Worm (Caenorhabditis elegans) whole organism, late embryonic: Measurements from ENCODE around the gene F44F4.9.

ENCODE experiments used
- C08G9.2 ChIP-seq: sonication (generic microtip); optimal IDR thresholded peaks from 2 replicates; lab custom pipeline; 2016; ENCODE audit warnings: mild to moderate bottlenecking, missing genetic modification characterization, moderate library complexity, missing compliant biosample characterization
- C38D4.7 ChIP-seq: fragments of 200-800 bp; sonication (Bioruptor generic); optimal IDR thresholded peaks from 2 replicates; lab custom pipeline; 2018; ENCODE audit warnings: mild to moderate bottlenecking, missing genetic modification characterization, moderate library complexity, missing compliant biosample characterization
- T23F11.4 ChIP-seq: fragments of 200-800 bp; sonication (Bioruptor generic); optimal IDR thresholded peaks from 2 replicates; lab custom pipeline; 2018; ENCODE audit warnings: mild to moderate bottlenecking, missing genetic modification characterization, missing compliant biosample characterization
- Y22D7AL.16 ChIP-seq: sonication (generic microtip); optimal IDR thresholded peaks from 2 replicates; lab custom pipeline; 2016; ENCODE audit warnings: missing genetic modification characterization, missing compliant biosample characterization
- ama-1 ChIP-seq: fragments of 150-350 bp; optimal IDR thresholded peaks from 2 replicates; lab custom pipeline; 2014
- ceh-14 ChIP-seq: sonication (generic microtip); optimal IDR thresholded peaks from 2 replicates; lab custom pipeline; 2016; ENCODE audit warnings: missing genotype, missing genetic modification characterization, missing compliant biosample characterization
- ceh-24 ChIP-seq: sonication (generic microtip); optimal IDR thresholded peaks from 2 replicates; lab custom pipeline; 2016; ENCODE audit warnings: mild to moderate bottlenecking, missing genetic modification characterization, missing compliant biosample characterization
- ceh-30 ChIP-seq: fragments of 150-350 bp; optimal IDR thresholded peaks from 2 replicates; lab custom pipeline; 2014; ENCODE audit warnings: missing biosample characterization, missing genetic modification characterization
- ceh-34 ChIP-seq: sonication (generic microtip); optimal IDR thresholded peaks from 2 replicates; lab custom pipeline; 2016; ENCODE audit warnings: mild to moderate bottlenecking, missing genetic modification characterization, missing compliant biosample characterization
- ceh-45 ChIP-seq: fragments of 200-800 bp; sonication (Bioruptor generic); IDR thresholded peaks from 2 replicates; pipeline ENCODE4 v1.3.6; 2022; ENCODE audit warnings: missing genetic modification reagents, missing genetic modification characterization, missing compliant biosample characterization
- ceh-48 ChIP-seq: sonication (generic microtip); optimal IDR thresholded peaks from 2 replicates; lab custom pipeline; 2016; ENCODE audit warnings: missing genetic modification characterization, inconsistent platforms, missing compliant biosample characterization
- ceh-6 ChIP-seq: fragments of 200-800 bp; sonication (Bioruptor generic); optimal IDR thresholded peaks from 2 replicates; lab custom pipeline; 2018; ENCODE audit warnings: mild to moderate bottlenecking, missing genetic modification characterization, missing compliant biosample characterization
- dmd-4 ChIP-seq: sonication (generic microtip); optimal IDR thresholded peaks from 2 replicates; lab custom pipeline; 2016; ENCODE audit warnings: borderline replicate concordance, missing genetic modification characterization, missing compliant biosample characterization
- dve-1 ChIP-seq: sonication (generic microtip); optimal IDR thresholded peaks from 2 replicates; lab custom pipeline; 2017; ENCODE audit warnings: antibody characterized with exemption, mild to moderate bottlenecking, missing genetic modification characterization, missing compliant biosample characterization
- elt-2 ChIP-seq: sonication (generic microtip); optimal IDR thresholded peaks from 2 replicates; lab custom pipeline; 2016; ENCODE audit warnings: missing genetic modification reagents, missing genetic modification characterization, missing compliant biosample characterization
- elt-4 ChIP-seq: sonication (generic microtip); optimal IDR thresholded peaks from 2 replicates; lab custom pipeline; 2016; ENCODE audit warnings: missing genetic modification characterization, missing compliant biosample characterization
- ets-4 ChIP-seq: sonication (generic microtip); optimal IDR thresholded peaks from 2 replicates; lab custom pipeline; 2016; ENCODE audit warnings: missing genetic modification characterization, missing compliant biosample characterization
- eyg-1 ChIP-seq: sonication (generic microtip); optimal IDR thresholded peaks from 2 replicates; lab custom pipeline; 2016; ENCODE audit warnings: missing genotype, missing genetic modification characterization, missing compliant biosample characterization
- fkh-10 ChIP-seq: fragments of 150-350 bp; optimal IDR thresholded peaks from 2 replicates; lab custom pipeline; 2014; ENCODE audit warnings: missing biosample characterization, missing genetic modification reagents, missing genetic modification characterization
- fkh-6 ChIP-seq: sonication (generic microtip); optimal IDR thresholded peaks from 2 replicates; lab custom pipeline; 2016; ENCODE audit warnings: missing genetic modification characterization, missing compliant biosample characterization
- hlh-15 ChIP-seq: sonication (generic microtip); optimal IDR thresholded peaks from 2 replicates; lab custom pipeline; 2016; ENCODE audit warnings: missing genetic modification characterization, missing compliant biosample characterization
- hlh-6 ChIP-seq: sonication (generic microtip); optimal IDR thresholded peaks from 2 replicates; lab custom pipeline; 2016; ENCODE audit warnings: missing genotype, missing genetic modification characterization, missing compliant biosample characterization
- lim-6 ChIP-seq: sonication (generic microtip); optimal IDR thresholded peaks from 2 replicates; lab custom pipeline; 2016; ENCODE audit warnings: missing genetic modification characterization, missing compliant biosample characterization
- lin-11 ChIP-seq: fragments of 200-800 bp; sonication (Bioruptor generic); optimal IDR thresholded peaks from 2 replicates; lab custom pipeline; 2018; ENCODE audit warnings: mild to moderate bottlenecking, missing genetic modification characterization, missing compliant biosample characterization
- madf-2 ChIP-seq: sonication (generic microtip); optimal IDR thresholded peaks from 2 replicates; lab custom pipeline; 2017; ENCODE audit warnings: missing genetic modification characterization, missing compliant biosample characterization
- nfya-1 ChIP-seq: sonication (generic microtip); optimal IDR thresholded peaks from 2 replicates; lab custom pipeline; 2017; ENCODE audit warnings: missing genetic modification characterization, mild to moderate bottlenecking, missing compliant biosample characterization, antibody characterized with exemption, moderate library complexity
- odd-2 ChIP-seq: sonication (generic microtip); optimal IDR thresholded peaks from 2 replicates; lab custom pipeline; 2017; ENCODE audit warnings: antibody characterized with exemption, mild to moderate bottlenecking, missing genetic modification characterization, missing compliant biosample characterization
- pax-1 ChIP-seq: fragments of 150-350 bp; optimal IDR thresholded peaks from 2 replicates; lab custom pipeline; 2014; ENCODE audit warnings: missing biosample characterization, missing genetic modification characterization
- pha-4 ChIP-seq: fragments of 150-350 bp; optimal IDR thresholded peaks from 2 replicates; lab custom pipeline; 2018; ENCODE audit warnings: missing biosample characterization, missing genetic modification reagents, missing genetic modification characterization
- pros-1 ChIP-seq: fragments of 150-350 bp; optimal IDR thresholded peaks from 2 replicates; lab custom pipeline; 2014; ENCODE audit warnings: missing biosample characterization, missing genetic modification reagents, missing genetic modification characterization
- rnt-1 ChIP-seq: sonication (generic microtip); optimal IDR thresholded peaks from 2 replicates; lab custom pipeline; 2016; ENCODE audit warnings: missing genetic modification characterization, missing compliant biosample characterization
- sdc-2 ChIP-seq: sonication (generic microtip); optimal IDR thresholded peaks from 2 replicates; lab custom pipeline; 2016; ENCODE audit warnings: missing genotype, missing genetic modification characterization, missing compliant biosample characterization
- sox-2 ChIP-seq: fragments of 200-800 bp; sonication (Bioruptor generic); IDR thresholded peaks from 2 replicates; pipeline ENCODE4 v1.3.6; 2022; ENCODE audit warnings: missing genetic modification reagents, missing genetic modification characterization, missing compliant biosample characterization
- sox-4 ChIP-seq: sonication (generic microtip); optimal IDR thresholded peaks from 2 replicates; lab custom pipeline; 2017; ENCODE audit warnings: mild to moderate bottlenecking, missing genetic modification characterization, inconsistent platforms, missing compliant biosample characterization
- syd-9 ChIP-seq: sonication (generic microtip); optimal IDR thresholded peaks from 2 replicates; lab custom pipeline; 2016; ENCODE audit warnings: mild to moderate bottlenecking, missing genetic modification characterization, moderate library complexity, missing compliant biosample characterization
- tbx-2 ChIP-seq: sonication (generic microtip); optimal IDR thresholded peaks from 2 replicates; lab custom pipeline; 2016; ENCODE audit warnings: missing genetic modification characterization, missing compliant biosample characterization
- tbx-7 ChIP-seq: sonication (generic microtip); optimal IDR thresholded peaks from 2 replicates; lab custom pipeline; 2016; ENCODE audit warnings: missing genotype, missing genetic modification characterization, missing compliant biosample characterization
- ttx-3 ChIP-seq: sonication (generic microtip); optimal IDR thresholded peaks from 2 replicates; lab custom pipeline; 2016; ENCODE audit warnings: missing genetic modification reagents, missing genetic modification characterization, missing compliant biosample characterization
- unc-3 ChIP-seq, 2 experiments: fragments of 200-800 bp in 1 of 2; sonication (Bioruptor generic) in 1 of 2; sonication (generic microtip) in 1 of 2; conservative IDR thresholded peaks in 1 of 2; optimal IDR thresholded peaks in 1 of 2; 2 replicates each; pipeline versions ENCODE4 v1.3.6 to Lab custom; 2016 to 2022; ENCODE audit warnings: missing compliant biosample characterization in 2 of 2, missing genetic modification characterization in 2 of 2, missing genetic modification reagents in 1 of 2
- unc-42 ChIP-seq: sonication (generic microtip); optimal IDR thresholded peaks from 2 replicates; lab custom pipeline; 2016; ENCODE audit warnings: missing genotype, missing genetic modification characterization, missing compliant biosample characterization
- unc-86 ChIP-seq: sonication (generic microtip); optimal IDR thresholded peaks from 2 replicates; lab custom pipeline; 2016; ENCODE audit warnings: missing genetic modification characterization, missing compliant biosample characterization
- zip-5 ChIP-seq: sonication (generic microtip); optimal IDR thresholded peaks from 2 replicates; lab custom pipeline; 2016; ENCODE audit warnings: missing genetic modification characterization, missing compliant biosample characterization

The F44F4.9 gene

DNA sequence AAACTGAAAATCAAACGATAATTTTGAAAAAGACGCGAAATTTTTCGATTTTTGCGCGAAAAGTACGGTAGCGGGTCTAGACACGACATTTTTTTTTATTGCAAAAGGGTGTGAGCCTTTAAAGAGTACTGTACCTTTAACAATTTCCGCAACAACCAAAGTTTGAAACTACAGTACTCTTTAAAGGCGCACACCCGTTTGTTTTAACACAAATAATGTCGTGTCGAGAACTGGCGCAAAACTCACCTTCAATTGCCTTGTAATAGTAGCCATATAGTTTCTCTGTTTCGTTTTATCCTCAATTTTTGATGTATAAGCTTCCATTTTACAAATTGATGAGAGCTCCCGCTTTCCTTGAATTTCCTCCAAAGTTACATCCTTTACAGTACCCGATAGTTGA lies 30.4 kb downstream of the F44F4.9 start:
- TF ChIP-seq rnt-1: no peak
- no peak for TF ChIP-seq madf-2 (tag; lab: Kevin White, UChicago)
- TF ChIP-seq ceh-48 (tag; lab: Kevin White, UChicago): no peak
- TF ChIP-seq zip-5 (tag; lab: Kevin White, UChicago): no peak
- no peak for TF ChIP-seq unc-42 (tag; lab: Kevin White, UChicago)
- no peak for TF ChIP-seq nfya-1 (tag; lab: Kevin White, UChicago)
- no peak for TF ChIP-seq pha-4
- TF ChIP-seq, all 69 proteins: peak for 0

DNA sequence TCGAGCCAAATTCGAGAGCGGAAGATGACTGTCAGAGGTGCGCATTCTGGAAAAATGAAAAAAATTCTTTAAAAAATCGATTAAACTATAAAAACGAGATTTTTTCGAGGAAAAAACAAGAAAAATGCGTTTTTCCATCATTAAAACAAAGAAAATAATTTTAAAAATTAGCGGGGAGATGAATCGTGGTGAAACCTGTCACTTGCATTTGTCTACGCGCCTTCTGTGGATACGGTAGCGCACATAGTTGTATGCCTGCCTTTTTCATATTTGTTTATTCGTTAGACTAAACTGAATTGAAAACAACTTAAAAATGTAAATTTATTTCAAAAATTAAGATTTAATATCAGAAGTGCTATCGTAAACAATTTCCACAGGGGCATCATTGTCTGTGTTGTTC lies 31.2 kb downstream of the F44F4.9 start, which contains the start of gene egg-3:
TSS of gene egg-3 (minus strand) at position 46 of the 400 bp plus-strand sequence.
- TF ChIP-seq lin-11 (tag; lab: Kevin White, UChicago): no peak
- no peak for TF ChIP-seq eyg-1 (tag; lab: Kevin White, UChicago)
- no peak for TF ChIP-seq ceh-6 (GFP tag; lab: Kevin White, UChicago)
- no peak for TF ChIP-seq pax-1 (tag; lab: Kevin White, UChicago)
- no peak for TF ChIP-seq dve-1 (tag; lab: Kevin White, UChicago)

DNA sequence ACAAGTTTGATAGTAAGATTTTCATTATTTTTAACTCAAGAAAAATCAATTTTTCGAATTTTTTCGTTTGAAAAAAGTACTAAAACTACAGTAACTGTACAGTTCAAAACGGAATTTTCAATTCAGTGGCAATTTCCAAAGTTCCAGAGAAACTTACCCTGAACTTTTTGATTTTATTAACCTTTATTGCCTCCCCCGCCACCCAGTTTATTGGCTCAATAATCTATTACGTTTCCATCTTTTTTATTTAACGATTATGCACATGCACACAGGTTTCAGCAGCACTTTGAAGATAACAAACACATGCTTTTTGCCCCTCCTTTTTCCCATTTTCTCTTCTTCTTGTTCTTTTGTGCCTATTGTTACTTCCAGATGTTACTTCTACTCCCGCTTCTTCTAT lies 35.0 kb downstream of the F44F4.9 start, which contains the start of gene lurp-1:
TSS of gene lurp-1 (plus strand) at position 301 of the 400 bp plus-strand sequence.
- no peak for TF ChIP-seq C08G9.2 (tag; lab: Kevin White, UChicago)
- TF ChIP-seq ceh-6 (GFP tag; lab: Kevin White, UChicago): no peak
- no peak for TF ChIP-seq lim-6
- TF ChIP-seq madf-2 (tag; lab: Kevin White, UChicago): no peak
- TF ChIP-seq lin-11 (tag; lab: Kevin White, UChicago): no peak
- TF ChIP-seq sox-4 (tag; lab: Kevin White, UChicago): no peak
- no peak for TF ChIP-seq T23F11.4 (GFP tag; lab: Kevin White, UChicago)
- no peak for TF ChIP-seq pros-1 (tag; lab: Kevin White, UChicago)

DNA sequence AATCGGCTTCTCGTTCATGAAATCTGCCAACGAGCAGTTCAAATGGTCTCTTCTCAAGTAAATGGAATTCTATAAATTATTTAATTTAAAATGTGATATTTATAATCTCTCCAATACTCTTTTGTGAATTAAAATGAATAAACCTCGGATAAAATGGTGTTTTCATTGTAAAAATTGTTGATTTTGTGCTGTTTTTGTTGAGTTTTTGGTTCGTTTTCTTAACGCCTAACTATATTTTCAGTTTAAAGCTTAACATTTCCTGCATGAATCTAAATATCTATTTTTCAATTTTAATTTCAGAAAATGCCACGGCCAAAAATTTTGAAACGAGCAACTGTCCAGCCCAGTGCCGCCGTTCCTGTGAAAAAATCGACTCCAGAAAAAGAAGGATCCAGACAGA lies 42.0 kb downstream of the F44F4.9 start, which contains the start of gene orc-2:
TSS of gene orc-2 (plus strand) at position 301 of the 400 bp plus-strand sequence.
- TF ChIP-seq fkh-6 (tag; lab: Kevin White, UChicago) (no peak), dve-1 (tag; lab: Kevin White, UChicago) (no peak), ceh-14 (tag; lab: Kevin White, UChicago) (no peak), C38D4.7 (GFP tag; lab: Kevin White, UChicago) (no peak), ama-1 (lab: Kevin White, UChicago) (no peak), T23F11.4 (GFP tag; lab: Kevin White, UChicago) (no peak), syd-9 (tag; lab: Kevin White, UChicago) (no peak), lim-6 (no peak)

DNA sequence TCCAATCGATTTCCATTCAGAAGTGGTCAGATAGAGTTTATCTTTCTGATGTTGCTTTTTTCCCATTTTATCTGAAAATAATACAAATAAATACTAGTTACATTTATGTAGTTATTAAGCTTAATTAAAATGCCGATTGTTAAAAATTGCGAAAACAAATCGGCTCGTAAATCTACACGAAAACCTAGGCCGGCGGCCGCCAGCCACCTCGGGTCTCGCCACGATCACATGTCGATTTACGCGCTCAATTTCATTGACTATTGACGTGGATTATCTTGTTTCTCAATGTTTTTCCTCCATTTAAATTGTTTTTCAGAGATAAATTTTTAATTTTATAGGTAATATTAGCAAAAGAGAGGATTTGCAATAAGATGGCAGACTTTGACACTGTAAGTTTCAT lies 43.1 kb downstream of the F44F4.9 start, which contains the start of the genes cyn-4 and copz-1:
TSS of gene cyn-4 (minus strand) at position 71 of the 400 bp plus-strand sequence.
TSS of gene copz-1 (plus strand) at position 339 of the 400 bp plus-strand sequence.
- TF ChIP-seq tbx-7 (tag; lab: Kevin White, UChicago) (peak; percentile 78), unc-3 (GFP tag; conservative IDR thresholded peaks at IDR 0.05; lab: Robert Waterston, UW) (0 out of 2 replicates have a peak, but pooled peaks have one; percentile 17), unc-3 (tag; optimal IDR thresholded peaks at IDR 0.05; lab: Kevin White, UChicago) (no peak), ceh-24 (tag; lab: Kevin White, UChicago) (no peak), ceh-14 (tag; lab: Kevin White, UChicago) (peak; percentile 69), ttx-3 (no peak), ceh-34 (tag; lab: Kevin White, UChicago) (peak; percentile 38), elt-2 (tag; lab: Kevin White, UChicago) (peak; percentile 65), zip-5 (tag; lab: Kevin White, UChicago) (peak; percentile 70), ceh-45 (GFP tag; lab: Robert Waterston, UW) (no peak), dmd-4 (tag; lab: Kevin White, UChicago) (no peak), unc-86 (tag; lab: Kevin White, UChicago) (no peak), fkh-6 (tag; lab: Kevin White, UChicago) (no peak), odd-2 (tag; lab: Kevin White, UChicago) (no peak), fkh-10 (GFP tag; lab: Kevin White, UChicago) (no peak), elt-4 (tag; lab: Kevin White, UChicago) (no peak), ets-4 (tag; lab: Kevin White, UChicago) (peak; percentile 87), sox-2 (GFP tag; lab: Robert Waterston, UW) (no peak), ceh-6 (GFP tag; lab: Kevin White, UChicago) (no peak), sdc-2 (no peak), hlh-15 (tag; lab: Kevin White, UChicago) (no peak), hlh-6 (no peak), tbx-2 (peak; percentile 92), syd-9 (tag; lab: Kevin White, UChicago) (no peak), unc-42 (tag; lab: Kevin White, UChicago) (peak; percentile 73), sox-4 (tag; lab: Kevin White, UChicago) (no peak), ceh-30 (tag; lab: Kevin White, UChicago) (no peak), pros-1 (tag; lab: Kevin White, UChicago) (no peak), Y22D7AL.16 (no peak)
